Fruit fly (Drosophila melanogaster) whole organism, embryonic: Measurements from ENCODE around the gene Pgd.

Experiments
- CG10462 ChIP-seq: fragments of 200-800 bp; sonication (Bioruptor generic); optimal IDR thresholded peaks from 2 replicates; lab custom pipeline; 2016; ENCODE audit warnings: missing biosample characterization, missing genetic modification characterization
- CG10565 ChIP-seq: fragments of 200-800 bp; sonication (Bioruptor generic); optimal IDR thresholded peaks from 3 replicates; lab custom pipeline; 2016; ENCODE audit warnings: missing biosample characterization, mild to moderate bottlenecking, missing genetic modification characterization
- CG13287 ChIP-seq: fragments of 200-800 bp; sonication (Bioruptor generic); IDR thresholded peaks from 2 replicates; pipeline ENCODE4 v1.3.6; 2022; ENCODE audit warnings: missing biosample characterization, missing genetic modification characterization; ENCODE audit not compliant: partially characterized antibody
- CG14441 ChIP-seq: fragments of 200-800 bp; sonication (Bioruptor generic); IDR thresholded peaks from 2 replicates; pipeline ENCODE4 v1.3.6; 2022; ENCODE audit warnings: missing biosample characterization, missing genetic modification characterization
- CG15269 ChIP-seq: fragments of 200-800 bp; sonication (Bioruptor generic); optimal IDR thresholded peaks from 2 replicates; lab custom pipeline; 2018; ENCODE audit warnings: missing biosample characterization, mild to moderate bottlenecking, missing genetic modification characterization, moderate library complexity
- CG15601 ChIP-seq: fragments of 200-800 bp; sonication (Bioruptor generic); optimal IDR thresholded peaks from 3 replicates; lab custom pipeline; 2019; ENCODE audit warnings: missing biosample characterization, mild to moderate bottlenecking, missing genetic modification characterization, moderate library complexity
- CG17328 ChIP-seq: fragments of 200-800 bp; sonication (Bioruptor generic); IDR thresholded peaks from 2 replicates; pipeline ENCODE4 v1.3.6; 2022; ENCODE audit warnings: missing biosample characterization, missing genetic modification characterization
- CG2120 ChIP-seq: fragments of 200-800 bp; sonication (Bioruptor generic); optimal IDR thresholded peaks from 3 replicates; lab custom pipeline; 2016; ENCODE audit warnings: missing biosample characterization, missing genetic modification characterization
- CG2202 ChIP-seq: fragments of 200-800 bp; sonication (Bioruptor generic); optimal IDR thresholded peaks from 2 replicates; lab custom pipeline; 2018; ENCODE audit warnings: missing biosample characterization, mild to moderate bottlenecking, missing genetic modification characterization
- CG2678 ChIP-seq: fragments of 200-800 bp; sonication (Bioruptor generic); optimal IDR thresholded peaks from 3 replicates; lab custom pipeline; 2019; ENCODE audit warnings: missing biosample characterization, mild to moderate bottlenecking, missing genetic modification characterization, moderate library complexity
- CG2875 ChIP-seq: fragments of 200-800 bp; sonication (Bioruptor generic); optimal IDR thresholded peaks from 2 replicates; lab custom pipeline; 2017; ENCODE audit warnings: missing biosample characterization, mild to moderate bottlenecking, missing genetic modification characterization, missing genetic modification reagents
- CG30403 ChIP-seq: fragments of 200-800 bp; sonication (Bioruptor generic); optimal IDR thresholded peaks from 3 replicates; lab custom pipeline; 2016; ENCODE audit warnings: missing biosample characterization, missing genetic modification characterization
- CG31441 ChIP-seq: fragments of 200-800 bp; sonication (Bioruptor generic); IDR thresholded peaks from 2 replicates; pipeline ENCODE4 v1.3.6; 2022; ENCODE audit warnings: missing biosample characterization, missing genetic modification characterization
- CG32532 ChIP-seq: fragments of 200-800 bp; sonication (Bioruptor generic); IDR thresholded peaks from 2 replicates; pipeline ENCODE4 v1.3.6; 2022; ENCODE audit warnings: missing biosample characterization, missing genetic modification characterization
- CG34376 ChIP-seq: fragments of 200-800 bp; sonication (Bioruptor generic); optimal IDR thresholded peaks from 2 replicates; lab custom pipeline; 2018; ENCODE audit warnings: missing biosample characterization, mild to moderate bottlenecking, missing genetic modification characterization
- CG34422 ChIP-seq: fragments of 200-800 bp; sonication (Bioruptor generic); IDR thresholded peaks from 3 replicates; pipeline ENCODE4 v1.3.6; 2022; ENCODE audit warnings: missing biosample characterization, missing genetic modification characterization
- CG4282 ChIP-seq: fragments of 200-800 bp; sonication (Bioruptor generic); optimal IDR thresholded peaks from 2 replicates; lab custom pipeline; 2016; ENCODE audit warnings: missing biosample characterization, missing genetic modification characterization
- CG4360 ChIP-seq: fragments of 200-800 bp; sonication (Bioruptor generic); IDR thresholded peaks from 2 replicates; pipeline ENCODE4 v1.3.6; 2022; ENCODE audit warnings: missing biosample characterization, missing genetic modification characterization
- CG4404 ChIP-seq: fragments of 200-800 bp; sonication (Bioruptor generic); IDR thresholded peaks from 2 replicates; pipeline ENCODE4 v1.3.6; 2022; ENCODE audit warnings: missing biosample characterization, missing genetic modification characterization
- CG4424 ChIP-seq: fragments of 200-800 bp; sonication (Bioruptor generic); optimal IDR thresholded peaks from 3 replicates; lab custom pipeline; 2016; ENCODE audit warnings: missing biosample characterization, missing genetic modification characterization
- CG6683 ChIP-seq: fragments of 200-800 bp; sonication (Bioruptor generic); optimal IDR thresholded peaks from 2 replicates; lab custom pipeline; 2017; ENCODE audit warnings: missing biosample characterization, mild to moderate bottlenecking, missing genetic modification characterization, missing genetic modification reagents
- CG9609 ChIP-seq: fragments of 200-800 bp; sonication (Bioruptor generic); optimal IDR thresholded peaks from 3 replicates; lab custom pipeline; 2016; ENCODE audit warnings: missing biosample characterization, missing genetic modification characterization
- CG9797 ChIP-seq: fragments of 200-800 bp; sonication (Bioruptor generic); optimal IDR thresholded peaks from 3 replicates; lab custom pipeline; 2018; ENCODE audit warnings: missing biosample characterization, mild to moderate bottlenecking, missing genetic modification characterization
- CG9932 ChIP-seq: fragments of 200-800 bp; sonication (Bioruptor generic); IDR thresholded peaks from 2 replicates; pipeline ENCODE4 v1.3.6; 2022; ENCODE audit warnings: missing biosample characterization, missing genetic modification characterization
- Chrac-16 ChIP-seq: fragments of 200-800 bp; sonication (Bioruptor generic); optimal IDR thresholded peaks from 3 replicates; lab custom pipeline; 2016; ENCODE audit warnings: missing biosample characterization, missing genetic modification characterization
- Dbx ChIP-seq: fragments of 200-800 bp; sonication (Bioruptor generic); IDR thresholded peaks from 3 replicates; pipeline ENCODE4 v1.3.6; 2022; ENCODE audit warnings: missing biosample characterization, missing genetic modification characterization
- Dip3 ChIP-seq: fragments of 200-800 bp; sonication (Bioruptor generic); optimal IDR thresholded peaks from 3 replicates; lab custom pipeline; 2016; ENCODE audit warnings: missing biosample characterization, missing genetic modification characterization
- Drgx ChIP-seq: fragments of 200-800 bp; sonication (Bioruptor generic); IDR thresholded peaks from 2 replicates; pipeline ENCODE4 v1.3.6; 2022; ENCODE audit warnings: missing biosample characterization, missing genetic modification characterization
- Hey ChIP-seq: fragments of 200-800 bp; sonication (Bioruptor generic); optimal IDR thresholded peaks from 3 replicates; lab custom pipeline; 2018; ENCODE audit warnings: missing biosample characterization, mild to moderate bottlenecking, missing genetic modification characterization
- Hmr ChIP-seq: fragments of 200-800 bp; sonication (Bioruptor generic); optimal IDR thresholded peaks from 3 replicates; lab custom pipeline; 2017; ENCODE audit warnings: mild to moderate bottlenecking, missing biosample characterization, missing genetic modification reagents, missing genetic modification characterization
- Meics ChIP-seq: fragments of 200-800 bp; sonication (Bioruptor generic); optimal IDR thresholded peaks from 2 replicates; lab custom pipeline; 2017; ENCODE audit warnings: missing biosample characterization, mild to moderate bottlenecking, missing genetic modification characterization
- Sox100B ChIP-seq: fragments of 200-800 bp; sonication (Bioruptor generic); optimal IDR thresholded peaks from 3 replicates; lab custom pipeline; 2018; ENCODE audit warnings: missing biosample characterization, mild to moderate bottlenecking, missing genetic modification characterization
- Xrp1 ChIP-seq: fragments of 200-800 bp; sonication (Bioruptor generic); IDR thresholded peaks from 2 replicates; pipeline ENCODE4 v1.3.6; 2022; ENCODE audit warnings: missing biosample characterization, missing genetic modification characterization
- chm ChIP-seq: fragments of 200-800 bp; sonication (Bioruptor generic); IDR thresholded peaks from 2 replicates; pipeline ENCODE4 v1.3.6; 2022; ENCODE audit warnings: missing biosample characterization, missing genetic modification characterization
- chn ChIP-seq: fragments of 200-800 bp; sonication (Bioruptor generic); optimal IDR thresholded peaks from 2 replicates; lab custom pipeline; 2016; ENCODE audit warnings: missing biosample characterization, missing genetic modification characterization
- crol ChIP-seq: fragments of 200-800 bp; sonication (Bioruptor generic); IDR thresholded peaks from 2 replicates; pipeline ENCODE4 v1.3.6; 2022; ENCODE audit warnings: missing biosample characterization, missing genetic modification characterization
- inv ChIP-seq: fragments of 200-800 bp; sonication (Bioruptor generic); IDR thresholded peaks from 2 replicates; pipeline ENCODE4 v1.3.6; 2022; ENCODE audit warnings: missing biosample characterization, missing genetic modification characterization; ENCODE audit not compliant: partially characterized antibody
- lola ChIP-seq, 3 experiments: fragments of >200 bp in 2 of 3; fragments of 200-800 bp in 1 of 3; sonication (Bioruptor generic) in 1 of 3; optimal IDR thresholded peaks; 2 replicates each; lab custom pipeline; 2017 to 2019; ENCODE audit warnings: missing biosample characterization in 3 of 3, missing genetic modification characterization in 3 of 3, mild to moderate bottlenecking in 1 of 3, moderate library complexity in 1 of 3
- lov ChIP-seq, 2 experiments: fragments of 200-800 bp in 1 of 2; fragments of >200 bp in 1 of 2; sonication (Bioruptor generic) in 1 of 2; IDR thresholded peaks in 1 of 2; optimal IDR thresholded peaks in 1 of 2; 2 replicates in 1 of 2; 3 replicates in 1 of 2; pipeline versions ENCODE4 v1.3.6 to Lab custom; 2017 to 2022; ENCODE audit warnings: missing biosample characterization in 1 of 2, missing genetic modification characterization in 1 of 2
- org-1 ChIP-seq: fragments of 200-800 bp; sonication (Bioruptor generic); optimal IDR thresholded peaks from 2 replicates; lab custom pipeline; 2017; ENCODE audit warnings: missing biosample characterization, missing genetic modification characterization
- prd ChIP-seq, 3 experiments: fragments of >200 bp in 2 of 3; fragments of 200-800 bp in 1 of 3; sonication (Bioruptor generic) in 1 of 3; optimal IDR thresholded peaks in 2 of 3; IDR thresholded peaks in 1 of 3; 2 replicates in 2 of 3; 3 replicates in 1 of 3; pipeline versions ENCODE4 v1.3.6 to Lab custom; 2017 to 2022; ENCODE audit warnings: missing biosample characterization in 1 of 3, missing genetic modification characterization in 1 of 3
- run ChIP-seq: fragments of 200-800 bp; sonication (Bioruptor generic); optimal IDR thresholded peaks from 3 replicates; lab custom pipeline; 2018; ENCODE audit warnings: missing biosample characterization, mild to moderate bottlenecking, missing genetic modification characterization
- sd ChIP-seq: fragments of 200-800 bp; sonication (Bioruptor generic); optimal IDR thresholded peaks from 3 replicates; lab custom pipeline; 2018; ENCODE audit warnings: missing biosample characterization, mild to moderate bottlenecking, missing genetic modification characterization, moderate library complexity
- shn ChIP-seq: fragments of 200-800 bp; sonication (Bioruptor generic); optimal IDR thresholded peaks from 3 replicates; lab custom pipeline; 2016; ENCODE audit warnings: missing biosample characterization, missing genetic modification characterization
- stwl ChIP-seq: fragments of 200-800 bp; sonication (Bioruptor generic); optimal IDR thresholded peaks from 3 replicates; lab custom pipeline; 2018; ENCODE audit warnings: missing biosample characterization, mild to moderate bottlenecking, missing genetic modification characterization, moderate library complexity
- tio ChIP-seq: fragments of 200-800 bp; sonication (Bioruptor generic); optimal IDR thresholded peaks from 2 replicates; lab custom pipeline; 2017; ENCODE audit warnings: missing biosample characterization, missing genetic modification characterization, inconsistent platforms
- tll ChIP-seq, 2 experiments: fragments of 200-800 bp in 1 of 2; fragments of >200 bp in 1 of 2; sonication (Bioruptor generic) in 1 of 2; optimal IDR thresholded peaks; 2 replicates each; lab custom pipeline; 2017 to 2019; ENCODE audit warnings: missing biosample characterization in 2 of 2, missing genetic modification characterization in 2 of 2, mild to moderate bottlenecking in 1 of 2, moderate library complexity in 1 of 2
- trem ChIP-seq: fragments of 200-800 bp; optimal IDR thresholded peaks from 3 replicates; lab custom pipeline; 2019; ENCODE audit warnings: missing biosample characterization, mild to moderate bottlenecking, missing genetic modification characterization, moderate library complexity
- usp ChIP-seq: fragments of >200 bp; optimal IDR thresholded peaks from 2 replicates; lab custom pipeline; 2017; ENCODE audit warnings: missing biosample characterization, missing genetic modification characterization

Pgd gene

dm6 chrX:2141159-2141853 is 3.6 kb upstream of the Pgd start, which contains the start of gene D2hgdh (continued):
- TF ChIP-seq CG4424, result no peak
- TF ChIP-seq lola (GFP tag; optimal IDR thresholded peaks at IDR 0.05; lab: Kevin White, UChicago), result no peak
- peak; percentile 38 for TF ChIP-seq CG34376
- TF ChIP-seq CG2875, result no peak
- no peak for TF ChIP-seq CG4404 (GFP tag; lab: Robert Waterston, UW)
- no peak for TF ChIP-seq stwl (tag; lab: Kevin White, UChicago)
- no peak for TF ChIP-seq org-1 (GFP tag; lab: Kevin White, UChicago)
- no peak for TF ChIP-seq Xrp1
- no peak for TF ChIP-seq CG10565 (GFP tag; lab: Kevin White, UChicago)
- no peak for TF ChIP-seq inv (GFP tag; lab: Robert Waterston, UW)
- TF ChIP-seq Chrac-16 (GFP tag; lab: Kevin White, UChicago), result no peak
- TF ChIP-seq tll (GFP tag; optimal IDR thresholded peaks at IDR 0.05; lab: Kevin White, UChicago), result no peak
- TF ChIP-seq CG4282 (GFP tag; lab: Kevin White, UChicago), result no peak
- no peak for TF ChIP-seq tio
- no peak for TF ChIP-seq Dip3 (GFP tag; lab: Kevin White, UChicago)
- no peak for TF ChIP-seq Dbx (GFP tag; lab: Robert Waterston, UW)
- TF ChIP-seq lov (optimal IDR thresholded peaks at IDR 0.05; lab: Kevin White, UChicago), result no peak
- TF ChIP-seq lov (GFP tag; IDR thresholded peaks at IDR 0.05; lab: Robert Waterston, UW), result no peak
- TF ChIP-seq CG4360 (GFP tag; lab: Robert Waterston, UW), result no peak
- TF ChIP-seq shn (GFP tag; lab: Kevin White, UChicago), result no peak
- TF ChIP-seq usp (GFP tag; lab: Kevin White, UChicago), result no peak
- TF ChIP-seq Drgx (GFP tag; lab: Robert Waterston, UW), result peak; percentile 53
- no peak for TF ChIP-seq Hmr (GFP tag; lab: Kevin White, UChicago)
- TF ChIP-seq CG14441 (GFP tag; lab: Robert Waterston, UW), result no peak
- TF ChIP-seq sd, result no peak
- no peak for TF ChIP-seq CG10462
- no peak for TF ChIP-seq CG6683 (GFP tag; lab: Kevin White, UChicago)
- TF ChIP-seq CG17328 (GFP tag; lab: Robert Waterston, UW), result no peak
- TF ChIP-seq chm (GFP tag; lab: Robert Waterston, UW), result peak; percentile 10; the same call in 1 of the 2 replicates
- peak; percentile 43 for TF ChIP-seq CG9932
- TF ChIP-seq CG34422 (GFP tag; lab: Robert Waterston, UW), result no peak
- peak; percentile 59 for TF ChIP-seq CG32532 (GFP tag; lab: Robert Waterston, UW)
- peak; percentile 18 for TF ChIP-seq CG15269 (tag; lab: Kevin White, UChicago)
- TF ChIP-seq run, result peak; percentile 9
- peak; percentile 80 for TF ChIP-seq crol
- TF ChIP-seq Meics (GFP tag; lab: Kevin White, UChicago), result peak; percentile 8
- no peak for TF ChIP-seq trem (tag; lab: Kevin White, UChicago)
- no peak for TF ChIP-seq CG2202 (tag; lab: Kevin White, UChicago)
- peak; percentile 33; the same call in 1 of the 2 replicates for TF ChIP-seq CG13287 (GFP tag; lab: Robert Waterston, UW)
- no peak for TF ChIP-seq Hey (tag; lab: Kevin White, UChicago)
- no peak for TF ChIP-seq CG9797 (GFP tag; lab: Kevin White, UChicago)
- TF ChIP-seq CG2120 (GFP tag; lab: Kevin White, UChicago), result peak; percentile 60
- peak; percentile 30 for TF ChIP-seq CG2678 (tag; lab: Kevin White, UChicago)
- TF ChIP-seq Sox100B (GFP tag; lab: Kevin White, UChicago), result no peak
- no peak for TF ChIP-seq CG31441 (GFP tag; lab: Robert Waterston, UW)
- TF ChIP-seq CG9609 (GFP tag; lab: Kevin White, UChicago), result no peak
- TF ChIP-seq CG15601 (tag; lab: Kevin White, UChicago), result no peak
- TF ChIP-seq chn (GFP tag; lab: Kevin White, UChicago), result no peak
- TF ChIP-seq CG30403 (GFP tag; lab: Kevin White, UChicago), result peak; percentile 4
- TF ChIP-seq prd (optimal IDR thresholded peaks at IDR 0.05; lab: Kevin White, UChicago), result no peak
- TF ChIP-seq prd (GFP tag; IDR thresholded peaks at IDR 0.05; lab: Robert Waterston, UW), result no peak
